Fruit fly (Drosophila melanogaster): ENCODE measurements around the gene CG17570.
A peak's percentile ranks its signal among the peaks of the same experiment; 100 is the strongest.

CG17570 gene

DNA sequence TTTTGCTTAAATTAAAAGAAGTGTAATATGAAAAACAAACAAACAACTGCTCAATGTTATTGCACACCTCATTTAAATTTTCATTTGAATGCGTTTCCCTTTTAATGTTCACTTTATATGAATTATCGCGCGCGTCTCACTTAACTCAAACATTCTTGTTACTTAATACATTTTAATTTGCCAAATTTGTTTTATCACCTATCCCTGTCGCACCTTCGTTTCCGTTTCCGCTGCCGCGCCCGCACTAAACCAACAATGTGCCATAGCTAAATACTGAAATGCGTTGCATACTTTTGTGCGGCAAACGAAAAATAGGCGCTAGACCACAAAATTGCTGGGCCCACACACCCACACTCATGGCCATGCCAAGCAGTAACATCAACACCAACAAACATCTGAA lies 23.0 kb upstream of the CG17570 start (continued):
- TF ChIP-seq CG15514 (GFP tag; optimal IDR thresholded peaks at IDR 0.05) (peak; percentile 61), CG14965 (GFP tag; optimal IDR thresholded peaks at IDR 0.05; ENCODE audit: borderline replicate concordance) (no peak), hth (optimal IDR thresholded peaks at IDR 0.05) (no peak), NfI (GFP tag; optimal IDR thresholded peaks at IDR 0.05) (peak; percentile 92), CG30020 (tag; optimal IDR thresholded peaks at IDR 0.05) (no peak), unc-4 (GFP tag; IDR thresholded peaks at IDR 0.05; ENCODE audit: partially characterized antibody) (no peak), seq (GFP tag; IDR thresholded peaks at IDR 0.05) (peak; percentile 67; the same call in 1 of the 2 replicates), CG12391 (tag; optimal IDR thresholded peaks at IDR 0.05) (peak; percentile 55), CG17802 (tag; optimal IDR thresholded peaks at IDR 0.05) (peak; percentile 54), CG4404 (GFP tag; IDR thresholded peaks at IDR 0.05) (no peak), sna (GFP tag; IDR thresholded peaks at IDR 0.05; ENCODE audit: partially characterized antibody) (no peak), gsb-n (tag; optimal IDR thresholded peaks at IDR 0.05) (peak; percentile 64), CG10979 (tag; optimal IDR thresholded peaks at IDR 0.05) (no peak), prd (optimal IDR thresholded peaks at IDR 0.05) (no peak), prd (GFP tag; IDR thresholded peaks at IDR 0.05) (peak; percentile 27; the same call in 1 of the 3 replicates), CG7786 (GFP tag; optimal IDR thresholded peaks at IDR 0.05) (no peak), CG2116 (GFP tag; optimal IDR thresholded peaks at IDR 0.05) (peak; percentile 72), CG12769 (tag; optimal IDR thresholded peaks at IDR 0.05) (peak; percentile 14), CG12071 (GFP tag; optimal IDR thresholded peaks at IDR 0.05) (peak; percentile 81), CG15011 (GFP tag; optimal IDR thresholded peaks at IDR 0.05) (peak; percentile 59), Hr51 (GFP tag; optimal IDR thresholded peaks at IDR 0.05) (peak; percentile 33 to 51), luna (GFP tag; optimal IDR thresholded peaks at IDR 0.05) (no peak), otp (GFP tag; IDR thresholded peaks at IDR 0.05) (peak; percentile 78; the same call in 2 of the 3 replicates), CG4617 (GFP tag; optimal IDR thresholded peaks at IDR 0.05; ENCODE audit: borderline replicate concordance) (no peak), CG11085 (GFP tag; IDR thresholded peaks at IDR 0.05) (peak; percentile 48; the same call in 1 of the 2 replicates), stc (GFP tag; IDR thresholded peaks at IDR 0.05) (peak; percentile 53), D (optimal IDR thresholded peaks at IDR 0.05) (no peak), D (GFP tag; optimal IDR thresholded peaks at IDR 0.05) (peak; percentile 43), Bdp1 (GFP tag; optimal IDR thresholded peaks at IDR 0.05) (no peak), ind (GFP tag; optimal IDR thresholded peaks at IDR 0.05) (no peak), CG2120 (GFP tag; optimal IDR thresholded peaks at IDR 0.05) (no peak), CG11723 (GFP tag; optimal IDR thresholded peaks at IDR 0.05) (peak; percentile 78), CG1602 (GFP tag; optimal IDR thresholded peaks at IDR 0.05) (no peak), CG11695 (GFP tag; IDR thresholded peaks at IDR 0.05) (peak; percentile 70; the same call in 2 of the 3 replicates), CG18262 (tag; optimal IDR thresholded peaks at IDR 0.05) (peak; percentile 28), CG3065 (GFP tag; optimal IDR thresholded peaks at IDR 0.05) (peak; percentile 67), abd-A (tag; optimal IDR thresholded peaks at IDR 0.05) (no peak), Xbp1 (GFP tag; optimal IDR thresholded peaks at IDR 0.05) (peak; percentile 37), Optix (GFP tag; IDR thresholded peaks at IDR 0.05) (peak; percentile 49; the same call in 2 of the 3 replicates), CG17359 (tag; optimal IDR thresholded peaks at IDR 0.05) (peak; percentile 45), CG6765 (GFP tag; optimal IDR thresholded peaks at IDR 0.05) (peak; percentile 78), Ptx1 (GFP tag; IDR thresholded peaks at IDR 0.05) (no peak), HLH54F (GFP tag; optimal IDR thresholded peaks at IDR 0.05) (peak; percentile 15), Sry-δ (GFP tag; optimal IDR thresholded peaks at IDR 0.05) (no peak), CG6813 (GFP tag; optimal IDR thresholded peaks at IDR 0.05) (peak; percentile 77), CG6175 (GFP tag; IDR thresholded peaks at IDR 0.05) (0 out of 3 replicates have a peak, but pooled peaks have one; percentile 7), scrt (GFP tag; optimal IDR thresholded peaks at IDR 0.05) (no peak), CG12155 (GFP tag; optimal IDR thresholded peaks at IDR 0.05) (no peak), sim (GFP tag; IDR thresholded peaks at IDR 0.05) (peak; percentile 74), CG42726 (GFP tag; IDR thresholded peaks at IDR 0.05; ENCODE audit: partially characterized antibody) (no peak), chm (GFP tag; IDR thresholded peaks at IDR 0.05) (peak; percentile 88)
